Worm (Caenorhabditis elegans) whole organism, dauer: ENCODE data around the gene F36H5.12.
"Not testable (repeated sequence)": the region's sequence is repeated elsewhere in the genome, so short reads cannot be mapped to it uniquely, and the experiment has no call there.

Experiments
- unc-62 ChIP-seq: sonication (generic microtip); optimal IDR thresholded peaks from 2 replicates; lab custom pipeline; 2017; ENCODE audit warnings: missing biosample characterization, missing genetic modification reagents, missing genetic modification characterization

The F36H5.12 gene

DNA sequence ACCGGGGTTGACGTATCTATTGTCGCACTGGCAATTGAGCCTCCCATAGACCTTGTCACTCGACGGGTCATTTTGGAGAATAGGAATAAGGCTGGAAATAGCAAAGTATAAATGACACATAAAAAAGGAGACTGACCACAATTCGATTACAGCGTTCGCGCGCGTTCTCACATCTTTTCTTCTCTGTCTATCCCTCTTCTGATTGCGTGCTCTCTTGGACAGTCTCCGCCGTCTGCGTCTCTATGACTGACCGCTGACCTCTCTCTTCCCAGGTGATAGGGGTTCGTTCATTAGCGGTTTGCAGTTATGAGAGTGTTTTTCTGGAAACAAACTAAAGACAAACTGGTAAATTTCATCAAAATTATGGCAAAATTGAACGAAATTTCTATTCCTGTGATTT lies 6.3 kb upstream of the F36H5.12 start, which contains the start of gene ceh-83:
ceh-83 (minus strand) TSS at position 181 of the 400 bp plus-strand sequence.
- no peak for TF ChIP-seq unc-62 (GFP tag; lab: Kevin White, UChicago)

DNA sequence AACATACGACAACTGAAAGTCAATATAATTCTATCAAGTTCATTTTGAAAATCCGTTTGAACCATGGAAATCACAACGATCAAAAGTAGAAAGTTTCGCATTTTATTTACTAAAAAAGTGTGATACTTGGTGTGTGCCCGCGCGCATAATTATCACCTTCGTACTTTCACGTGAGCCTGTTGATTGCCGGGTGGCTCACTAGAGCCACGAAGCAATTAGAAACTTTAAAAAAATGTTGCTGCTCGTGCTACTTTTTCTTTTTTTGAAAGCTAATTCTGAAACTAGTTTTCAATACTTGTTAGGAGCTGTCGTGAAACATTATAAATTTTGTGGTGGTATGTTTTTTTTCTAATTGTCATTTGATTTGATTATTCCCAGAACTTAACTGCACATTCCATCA lies 3.8 kb upstream of the F36H5.12 start, which contains the start of the genes irld-9 and irld-33:
irld-9 (minus strand) TSS at position 101 of the 400 bp plus-strand sequence.
irld-33 (plus strand) TSS at position 209 of the 400 bp plus-strand sequence.
- TF ChIP-seq unc-62 (GFP tag; lab: Kevin White, UChicago): no peak

DNA sequence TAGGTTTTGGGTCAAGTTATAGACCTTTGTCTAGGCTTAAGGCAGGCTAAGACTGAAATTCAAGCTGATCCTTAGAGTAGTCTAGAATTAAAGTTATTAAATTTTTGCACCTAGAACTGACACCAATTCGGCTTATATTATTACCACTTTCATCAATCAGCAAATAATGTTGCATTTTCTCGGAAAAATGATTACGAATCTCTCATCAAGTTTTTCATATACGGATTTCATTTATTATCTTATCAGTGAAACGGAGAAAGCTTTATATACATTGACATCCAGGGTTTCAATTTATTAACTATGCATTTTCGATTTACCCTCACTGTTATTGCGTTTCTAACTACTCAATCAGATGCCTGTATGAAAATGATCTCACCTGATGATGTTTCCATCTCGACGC lies 1.4 kb upstream of the F36H5.12 start, which contains the start of gene K07G6.1:
K07G6.1 (plus strand) TSS at position 301 of the 400 bp plus-strand sequence.
- no peak for TF ChIP-seq unc-62 (GFP tag; lab: Kevin White, UChicago)

DNA sequence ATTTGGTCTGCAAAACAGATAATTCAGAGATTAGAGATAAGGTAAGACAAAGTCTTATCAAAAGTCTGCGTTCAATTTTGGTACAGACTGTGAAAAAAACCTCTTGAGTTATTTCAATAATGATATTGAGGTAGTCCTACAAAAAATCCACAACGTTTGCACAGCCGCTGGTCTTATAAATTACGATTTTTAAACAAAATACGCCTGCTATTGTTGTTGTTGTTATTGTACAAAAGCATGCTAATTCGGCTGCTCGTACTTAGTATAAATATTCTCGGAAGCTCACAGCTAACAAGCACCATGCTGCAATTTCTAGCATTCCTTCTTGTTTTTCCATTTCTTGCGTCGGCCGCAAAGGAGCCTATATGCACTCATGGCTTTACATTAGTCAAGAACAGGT lies 1.5 kb downstream of the F36H5.12 start, which contains the start of gene clec-19:
clec-19 (plus strand) TSS at position 301 of the 400 bp plus-strand sequence.
- no peak for TF ChIP-seq unc-62 (GFP tag; lab: Kevin White, UChicago)

DNA sequence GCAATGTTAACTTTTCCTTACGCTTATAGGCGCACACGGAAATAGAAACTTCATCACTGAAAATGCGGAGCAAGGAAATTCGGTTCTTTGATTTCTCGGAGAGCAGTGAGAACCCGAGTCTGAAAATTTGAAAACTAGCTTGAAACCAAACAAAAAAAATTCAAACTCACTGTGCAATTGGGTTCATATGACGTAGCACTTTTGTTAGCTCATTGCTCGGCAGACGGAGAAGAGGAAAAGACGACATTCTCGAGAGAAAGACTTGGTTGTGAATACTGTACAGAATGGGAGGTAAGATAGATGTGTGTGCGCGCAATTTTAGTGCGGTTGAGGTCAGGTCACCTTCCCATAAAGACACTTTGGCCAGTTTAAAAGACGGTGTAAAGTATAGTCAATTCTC lies 7.8 kb downstream of the F36H5.12 start, which contains the start of the genes F36H5.13 and F36H5.8:
F36H5.13 (minus strand) TSS at position 101 of the 400 bp plus-strand sequence.
F36H5.8 (minus strand) TSS at position 274 of the 400 bp plus-strand sequence.
- no peak for TF ChIP-seq unc-62 (GFP tag; lab: Kevin White, UChicago)

DNA sequence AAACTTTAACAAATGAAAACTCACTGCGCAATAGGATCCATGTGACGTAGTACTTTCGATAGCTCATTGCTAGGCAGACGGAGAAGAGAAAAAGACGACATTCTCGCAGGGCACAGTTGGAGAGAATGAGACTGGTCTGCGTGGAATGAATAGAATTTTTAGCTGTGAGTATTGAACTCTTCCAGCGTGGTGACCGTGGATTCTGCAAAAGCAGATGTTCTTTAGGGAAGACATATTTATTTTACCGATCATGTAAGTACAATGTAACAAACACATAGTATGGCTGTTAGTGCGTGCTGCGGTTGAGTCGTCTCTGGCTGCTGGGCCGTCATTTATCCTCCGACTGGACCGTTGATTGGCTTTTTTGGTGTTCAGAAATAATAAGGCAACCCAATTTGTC lies 10.4 kb downstream of the F36H5.12 start, which contains the start of gene F36H5.9:
F36H5.9 (minus strand) TSS at position 101 of the 400 bp plus-strand sequence.
- TF ChIP-seq unc-62 (GFP tag; lab: Kevin White, UChicago): no peak

DNA sequence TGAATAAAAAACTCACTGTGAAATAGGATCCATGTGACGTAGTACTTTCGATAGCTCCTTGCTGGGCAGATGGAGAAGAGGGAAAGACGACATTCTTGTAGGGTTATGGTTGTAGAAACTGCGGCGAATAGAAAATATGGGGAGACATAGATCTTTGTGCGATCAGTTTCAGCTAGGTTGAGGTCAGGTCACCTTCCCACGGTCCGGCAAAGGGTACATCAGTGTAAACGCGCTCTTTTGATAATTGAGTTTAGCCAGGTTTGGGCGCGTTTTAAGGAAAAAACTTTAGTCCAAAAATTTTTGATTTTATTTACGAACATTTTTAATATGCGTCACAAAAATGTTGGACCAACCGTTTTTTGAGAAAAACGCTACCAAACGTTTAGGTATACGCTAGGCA lies 13.4 kb downstream of the F36H5.12 start, which contains the start of gene F36H5.17:
F36H5.17 (minus strand) TSS at position 101 of the 400 bp plus-strand sequence.
- TF ChIP-seq unc-62 (GFP tag; lab: Kevin White, UChicago): no peak

DNA sequence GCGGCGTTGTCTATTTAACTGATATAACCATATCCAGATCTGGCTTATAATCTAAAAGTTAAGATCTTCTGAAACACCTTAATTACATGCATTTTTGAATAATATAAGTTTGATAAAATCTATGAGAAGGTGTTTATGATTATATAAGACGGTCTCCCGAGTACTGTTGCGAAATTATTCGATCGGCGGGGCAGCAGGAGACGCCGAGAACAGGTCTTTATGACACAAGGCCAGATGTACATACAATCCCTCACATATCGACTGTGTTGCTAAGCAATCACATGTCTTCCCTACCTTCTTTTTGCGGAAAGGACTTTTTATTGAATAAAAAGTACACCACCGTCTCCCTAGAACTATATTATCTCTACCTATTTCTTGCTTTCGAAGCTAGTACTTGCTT lies 13.9 kb downstream of the F36H5.12 start, which contains the start of gene fbxb-53:
fbxb-53 (plus strand) TSS at position 301 of the 400 bp plus-strand sequence.
- no peak for TF ChIP-seq unc-62 (GFP tag; lab: Kevin White, UChicago)

DNA sequence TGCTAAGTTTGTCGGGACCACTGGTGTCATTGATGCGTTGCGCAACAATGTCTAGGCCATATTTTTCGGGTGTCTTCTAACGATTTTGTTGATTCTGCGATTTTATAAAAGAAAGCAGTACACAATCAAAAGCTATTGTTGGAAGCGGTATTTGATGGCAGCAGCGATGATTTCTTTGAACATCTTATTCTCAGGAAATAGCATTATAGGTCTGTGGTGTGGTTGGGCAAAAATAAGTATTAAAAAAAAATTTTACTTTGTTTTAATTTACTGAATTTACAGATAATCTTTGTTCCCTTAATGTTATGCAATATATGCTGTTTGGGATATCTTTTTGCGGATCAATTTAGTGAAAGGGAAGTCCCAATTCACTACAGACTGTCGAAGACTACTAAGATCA lies 14.4 kb downstream of the F36H5.12 start, which contains the start of gene F36H5.10:
F36H5.10 (plus strand) TSS at position 301 of the 400 bp plus-strand sequence.
- no peak for TF ChIP-seq unc-62 (GFP tag; lab: Kevin White, UChicago)

DNA sequence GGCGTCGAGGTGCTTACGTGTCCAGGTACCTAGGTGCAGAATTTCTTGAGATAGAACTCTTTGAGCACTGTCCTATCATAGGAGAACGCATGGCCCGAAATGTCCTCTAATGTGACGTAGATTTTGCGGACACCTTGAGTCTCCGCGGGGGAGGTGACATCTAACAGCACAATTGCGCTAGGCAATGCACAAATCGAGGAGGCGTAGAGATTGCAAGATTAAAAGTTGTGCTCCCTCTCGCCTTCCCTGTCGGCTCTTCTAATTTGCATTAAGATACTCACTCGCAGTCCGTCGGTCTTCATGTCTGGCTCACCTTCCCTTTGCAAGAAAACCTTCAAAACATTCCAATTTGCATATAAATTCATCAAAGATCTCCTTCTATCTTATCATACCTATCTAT lies 17.0 kb downstream of the F36H5.12 start, which contains the start of gene F36H5.18:
F36H5.18 (plus strand) TSS at position 301 of the 400 bp plus-strand sequence.
- TF ChIP-seq unc-62 (GFP tag; lab: Kevin White, UChicago): no peak

DNA sequence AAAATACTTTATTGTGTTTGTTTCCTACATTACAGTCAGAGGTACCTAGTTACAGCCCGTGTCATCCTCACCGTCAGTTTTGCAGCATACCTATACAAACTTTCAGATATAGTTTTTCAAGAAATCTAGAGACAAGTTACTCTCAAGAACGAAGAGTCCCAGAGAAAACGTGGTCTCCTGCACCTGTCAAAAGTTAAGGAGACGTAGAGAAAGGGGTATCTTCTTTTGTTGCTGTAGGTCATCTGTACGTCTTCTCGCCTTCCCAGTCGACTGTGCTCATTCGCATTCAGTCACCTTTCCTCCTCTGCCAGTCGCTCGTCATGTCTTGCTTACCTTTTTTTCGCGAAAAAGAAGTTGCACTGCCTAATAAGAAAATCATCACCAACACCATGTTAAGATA lies 18.9 kb downstream of the F36H5.12 start, which contains the start of gene F36H5.4:
F36H5.4 (plus strand) TSS at position 301 of the 400 bp plus-strand sequence.
- TF ChIP-seq unc-62 (GFP tag; lab: Kevin White, UChicago): no peak

DNA sequence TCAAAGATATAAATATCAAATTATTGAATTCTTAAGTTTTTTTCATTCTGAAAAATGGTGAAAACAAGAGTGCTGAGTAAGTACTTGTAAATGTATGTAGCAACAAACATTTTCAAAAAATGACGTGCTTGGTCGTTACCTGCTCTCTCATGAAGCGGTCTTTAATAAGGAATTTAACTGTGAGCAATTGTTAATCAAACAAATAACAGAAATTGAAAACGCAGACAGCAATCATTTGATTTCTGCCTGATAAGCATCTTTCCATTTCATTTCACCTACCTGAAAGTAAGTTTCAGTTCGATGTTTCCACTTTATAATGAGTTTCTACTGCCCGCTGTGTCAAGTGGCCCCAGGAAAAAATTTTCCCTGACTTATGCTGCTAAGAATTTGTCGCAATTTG lies 20.4 kb downstream of the F36H5.12 start, which contains the start of gene math-28:
math-28 (plus strand) TSS at position 301 of the 400 bp plus-strand sequence.
- no peak for TF ChIP-seq unc-62 (GFP tag; lab: Kevin White, UChicago)

DNA sequence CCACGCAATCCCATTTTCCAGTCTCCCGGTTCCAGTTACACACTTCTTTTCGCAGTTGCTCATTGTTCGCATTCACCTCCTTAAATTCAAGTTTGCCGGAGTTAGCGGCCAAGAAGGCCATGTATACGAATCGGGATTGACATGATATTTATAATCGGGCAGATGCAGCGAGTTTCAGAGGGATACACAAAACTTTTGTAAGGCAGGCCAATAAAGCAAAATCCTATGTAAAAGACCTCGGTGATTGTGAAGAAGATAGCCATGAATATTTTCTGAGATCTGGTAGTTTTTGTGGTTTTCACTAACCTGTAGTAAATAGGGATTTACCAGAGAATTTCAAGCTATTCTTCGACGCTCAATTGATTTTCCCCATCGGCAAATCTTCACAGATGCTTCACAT lies 24.1 kb downstream of the F36H5.12 start:
- TF ChIP-seq unc-62 (GFP tag; lab: Kevin White, UChicago): no peak

DNA sequence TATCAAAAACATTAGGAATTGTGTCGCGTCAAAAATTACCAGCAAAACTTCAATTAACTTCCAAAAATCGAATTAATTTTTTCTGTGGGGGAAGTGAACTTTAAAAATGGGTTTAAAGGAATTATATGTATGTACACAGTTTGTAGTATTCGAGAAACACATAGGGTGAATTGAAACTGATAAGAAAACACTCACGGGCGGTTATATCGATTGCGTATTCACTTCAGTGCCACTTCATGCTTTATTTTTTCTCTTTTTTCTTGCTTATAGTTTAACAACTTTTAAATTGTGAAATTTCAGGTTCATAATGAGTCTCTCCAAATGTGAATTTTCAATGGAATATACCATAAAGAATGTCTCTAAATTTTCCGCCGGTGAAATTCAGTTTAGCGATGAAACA lies 28.7 kb downstream of the F36H5.12 start, which contains the start of gene math-26:
math-26 (plus strand) TSS at position 301 of the 400 bp plus-strand sequence.
- TF ChIP-seq unc-62 (GFP tag; lab: Kevin White, UChicago): not testable (repeated sequence)

DNA sequence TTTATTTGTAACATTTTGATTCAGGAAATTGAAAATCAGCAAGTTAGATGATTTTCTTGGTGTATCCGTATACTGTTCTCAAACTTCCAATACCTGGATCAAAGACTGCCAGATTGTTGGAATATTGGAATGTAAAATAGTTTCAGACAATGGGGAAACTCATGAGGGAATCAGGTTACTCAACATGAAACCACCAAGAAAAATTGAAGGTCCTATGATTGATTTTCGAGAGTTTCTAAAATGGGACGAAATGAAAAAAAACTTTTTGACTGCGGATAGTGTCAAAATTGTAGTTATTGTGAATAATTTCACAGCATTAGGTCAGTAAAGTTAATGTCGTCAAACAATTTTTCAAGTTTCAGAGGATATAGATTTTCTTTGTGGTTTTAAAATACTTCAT lies 29.1 kb downstream of the F36H5.12 start, which contains the start of gene math-3:
math-3 (plus strand) TSS at position 301 of the 400 bp plus-strand sequence.
- no peak for TF ChIP-seq unc-62 (GFP tag; lab: Kevin White, UChicago)

DNA sequence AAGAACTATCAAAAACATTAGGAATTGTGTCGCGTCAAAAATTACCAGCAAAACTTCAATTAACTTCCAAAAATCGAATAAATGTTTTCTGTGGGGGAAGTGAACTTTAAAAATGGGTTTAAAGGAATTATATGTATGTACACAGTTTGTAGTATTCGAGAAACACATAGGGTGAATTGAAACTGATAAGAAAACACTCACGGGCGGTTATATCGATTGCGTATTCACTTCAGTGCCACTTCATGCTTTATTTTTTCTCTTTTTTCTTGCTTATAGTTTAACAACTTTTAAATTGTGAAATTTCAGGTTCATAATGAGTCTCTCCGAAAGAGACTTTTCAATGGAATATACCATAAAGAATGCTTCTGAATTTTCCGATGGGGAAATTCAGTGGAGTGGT lies 32.6 kb downstream of the F36H5.12 start, which contains the start of gene F36H5.14:
F36H5.14 (plus strand) TSS at position 301 of the 400 bp plus-strand sequence.
- not testable (repeated sequence) for TF ChIP-seq unc-62 (GFP tag; lab: Kevin White, UChicago)
